Fruit fly (Drosophila melanogaster): ENCODE measurements around the gene pip.
A peak's percentile ranks its signal among the peaks of the same experiment; 100 is the strongest.

- TF ChIP-seq Clk (GFP tag; optimal IDR thresholded peaks at IDR 0.05) (no peak), toe (GFP tag; optimal IDR thresholded peaks at IDR 0.05) (no peak), cic (GFP tag; optimal IDR thresholded peaks at IDR 0.05) (peak; percentile 21), CG7045 (GFP tag; optimal IDR thresholded peaks at IDR 0.05) (peak; percentile 62), Crg-1 (GFP tag; optimal IDR thresholded peaks at IDR 0.05) (peak; percentile 8), tj (GFP tag; optimal IDR thresholded peaks at IDR 0.05) (peak; percentile 46), CG5204 (GFP tag; optimal IDR thresholded peaks at IDR 0.05) (no peak), cnc (optimal IDR thresholded peaks at IDR 0.05) (no peak), CG7101 (tag; optimal IDR thresholded peaks at IDR 0.05) (peak; percentile 74), Hr96 (GFP tag; optimal IDR thresholded peaks at IDR 0.05) (no peak)
Measured at dm6 chr3L:19264141-19264487, 73.3 kb downstream of the pip start, which contains the start of gene Max.
